Worm (Caenorhabditis elegans) whole organism, L1 larva: Measurements from ENCODE around the gene F59A7.12.

Experiments used
- mdl-1 ChIP-seq, 2 experiments: fragments of 150-350 bp; optimal IDR thresholded peaks; 2 replicates each; lab custom pipeline; 2014 to 2017; ENCODE audit warnings: missing biosample characterization in 2 of 2, missing genetic modification characterization in 2 of 2, inconsistent platforms in 1 of 2
- unc-62 ChIP-seq: fragments of 150-350 bp; optimal IDR thresholded peaks from 2 replicates; lab custom pipeline; 2014; ENCODE audit warnings: missing biosample characterization, missing genetic modification reagents, missing genetic modification characterization

- no peak for TF ChIP-seq unc-62 (GFP tag; lab: Kevin White, UChicago)
- no peak for TF ChIP-seq mdl-1 (tag; optimal IDR thresholded peaks at IDR 0.05; lab: Kevin White, UChicago)
Measured at ce11 chrV:2016428-2016827, 13.5 kb upstream of the F59A7.12 start, which contains the start of gene F59A7.2.
